Worm (Caenorhabditis elegans) whole organism, L2 larva: ENCODE data around the gene tbx-37.

ENCODE experiments used
- C34F6.9 ChIP-seq: fragments of 150-350 bp; optimal IDR thresholded peaks from 2 replicates; lab custom pipeline; 2014; ENCODE audit warnings: missing biosample characterization, missing genetic modification characterization
- F13H6.1 ChIP-seq: sonication (generic microtip); optimal IDR thresholded peaks from 2 replicates; lab custom pipeline; 2016; ENCODE audit warnings: missing genetic modification characterization, missing compliant biosample characterization
- R02D3.7 ChIP-seq: fragments of 150-350 bp; optimal IDR thresholded peaks from 2 replicates; lab custom pipeline; 2014; ENCODE audit warnings: missing biosample characterization, missing genetic modification characterization
- alr-1 ChIP-seq: fragments of 150-350 bp; optimal IDR thresholded peaks from 2 replicates; lab custom pipeline; 2014; ENCODE audit warnings: missing biosample characterization, missing genetic modification characterization
- aly-2 ChIP-seq: fragments of 150-350 bp; optimal IDR thresholded peaks from 2 replicates; lab custom pipeline; 2014; ENCODE audit warnings: missing biosample characterization, missing genetic modification characterization
- blmp-1 ChIP-seq: sonication (generic microtip); optimal IDR thresholded peaks from 2 replicates; lab custom pipeline; 2017; ENCODE audit warnings: missing genetic modification characterization, mild to moderate bottlenecking, missing compliant biosample characterization, antibody characterized with exemption, moderate library complexity; ENCODE audit not compliant: insufficient read depth
- crh-2 ChIP-seq: sonication (generic microtip); optimal IDR thresholded peaks from 2 replicates; lab custom pipeline; 2017; ENCODE audit warnings: missing biosample characterization, missing genetic modification characterization
- egl-27 ChIP-seq: sonication (generic microtip); optimal IDR thresholded peaks from 3 replicates; lab custom pipeline; 2017; ENCODE audit warnings: missing biosample characterization, missing genetic modification reagents, missing genetic modification characterization
- elt-3 ChIP-seq: sonication (generic microtip); optimal IDR thresholded peaks from 2 replicates; lab custom pipeline; 2017; ENCODE audit warnings: missing biosample characterization, missing genetic modification characterization
- fos-1 ChIP-seq: fragments of 150-350 bp; optimal IDR thresholded peaks from 2 replicates; lab custom pipeline; 2014; ENCODE audit warnings: missing biosample characterization, missing genetic modification characterization
- gmeb-1 ChIP-seq: fragments of 150-350 bp; optimal IDR thresholded peaks from 2 replicates; lab custom pipeline; 2014; ENCODE audit warnings: missing biosample characterization, missing genetic modification characterization
- lin-39 ChIP-seq: fragments of 150-350 bp; optimal IDR thresholded peaks from 2 replicates; lab custom pipeline; 2014; ENCODE audit warnings: missing biosample characterization, missing genetic modification reagents, missing genetic modification characterization
- lsy-2 ChIP-seq, 2 experiments: fragments of 150-350 bp in 1 of 2; sonication (generic microtip) in 1 of 2; optimal IDR thresholded peaks; 2 replicates each; lab custom pipeline; 2014 to 2017; ENCODE audit warnings: missing biosample characterization in 2 of 2, missing genetic modification characterization in 2 of 2
- mab-5 ChIP-seq: fragments of 150-350 bp; optimal IDR thresholded peaks from 2 replicates; lab custom pipeline; 2014; ENCODE audit warnings: missing biosample characterization, missing genetic modification characterization
- mdl-1 ChIP-seq, 2 experiments: fragments of 150-350 bp in 1 of 2; sonication (generic microtip) in 1 of 2; optimal IDR thresholded peaks; 2 replicates each; lab custom pipeline; 2017; ENCODE audit warnings: missing biosample characterization in 2 of 2, missing genetic modification characterization in 2 of 2
- nhr-11 ChIP-seq: fragments of 150-350 bp; optimal IDR thresholded peaks from 2 replicates; lab custom pipeline; 2014; ENCODE audit warnings: missing biosample characterization, missing genetic modification characterization
- nhr-21 ChIP-seq: fragments of 150-350 bp; optimal IDR thresholded peaks from 2 replicates; lab custom pipeline; 2014; ENCODE audit warnings: missing biosample characterization, missing genetic modification characterization
- nhr-237 ChIP-seq: fragments of 150-350 bp; optimal IDR thresholded peaks from 2 replicates; lab custom pipeline; 2014; ENCODE audit warnings: missing biosample characterization, missing genetic modification characterization
- nhr-25 ChIP-seq: fragments of 150-350 bp; sonication (generic microtip); optimal IDR thresholded peaks from 3 replicates; lab custom pipeline; 2014; ENCODE audit warnings: missing biosample characterization, missing genetic modification characterization
- nhr-6 ChIP-seq: fragments of 150-350 bp; optimal IDR thresholded peaks from 2 replicates; lab custom pipeline; 2014; ENCODE audit warnings: missing biosample characterization, missing genetic modification characterization
- nhr-77 ChIP-seq: fragments of 150-350 bp; optimal IDR thresholded peaks from 2 replicates; lab custom pipeline; 2014; ENCODE audit warnings: missing biosample characterization, missing genetic modification characterization
- peb-1 ChIP-seq: fragments of 150-350 bp; optimal IDR thresholded peaks from 2 replicates; lab custom pipeline; 2014; ENCODE audit warnings: missing biosample characterization, missing genetic modification characterization
- sma-3 ChIP-seq: sonication (generic microtip); optimal IDR thresholded peaks from 2 replicates; lab custom pipeline; 2016; ENCODE audit warnings: missing genetic modification reagents, missing genetic modification characterization, missing compliant biosample characterization
- sma-9 ChIP-seq, 2 experiments: fragments of 150-350 bp in 1 of 2; sonication (generic microtip) in 1 of 2; optimal IDR thresholded peaks; 2 replicates each; lab custom pipeline; 2014 to 2016; ENCODE audit warnings: missing genetic modification characterization in 2 of 2, mild to moderate bottlenecking in 1 of 2, missing biosample characterization in 1 of 2, missing compliant biosample characterization in 1 of 2, missing genetic modification reagents in 1 of 2, moderate library complexity in 1 of 2
- unc-62 ChIP-seq: fragments of 150-350 bp; optimal IDR thresholded peaks from 2 replicates; lab custom pipeline; 2014; ENCODE audit warnings: missing biosample characterization, missing genetic modification reagents, missing genetic modification characterization
- zag-1 ChIP-seq: fragments of 150-350 bp; optimal IDR thresholded peaks from 2 replicates; lab custom pipeline; 2014; ENCODE audit warnings: missing biosample characterization, missing genetic modification characterization
- ztf-1 ChIP-seq: fragments of 200-800 bp; sonication (Bioruptor generic); conservative IDR thresholded peaks from 2 replicates; pipeline ENCODE4 v1.3.6; 2022; ENCODE audit warnings: missing genetic modification characterization, missing compliant biosample characterization
- ztf-4 ChIP-seq: fragments of 150-350 bp; optimal IDR thresholded peaks from 2 replicates; lab custom pipeline; 2014; ENCODE audit warnings: missing biosample characterization, missing genetic modification characterization

The tbx-37 gene

DNA sequence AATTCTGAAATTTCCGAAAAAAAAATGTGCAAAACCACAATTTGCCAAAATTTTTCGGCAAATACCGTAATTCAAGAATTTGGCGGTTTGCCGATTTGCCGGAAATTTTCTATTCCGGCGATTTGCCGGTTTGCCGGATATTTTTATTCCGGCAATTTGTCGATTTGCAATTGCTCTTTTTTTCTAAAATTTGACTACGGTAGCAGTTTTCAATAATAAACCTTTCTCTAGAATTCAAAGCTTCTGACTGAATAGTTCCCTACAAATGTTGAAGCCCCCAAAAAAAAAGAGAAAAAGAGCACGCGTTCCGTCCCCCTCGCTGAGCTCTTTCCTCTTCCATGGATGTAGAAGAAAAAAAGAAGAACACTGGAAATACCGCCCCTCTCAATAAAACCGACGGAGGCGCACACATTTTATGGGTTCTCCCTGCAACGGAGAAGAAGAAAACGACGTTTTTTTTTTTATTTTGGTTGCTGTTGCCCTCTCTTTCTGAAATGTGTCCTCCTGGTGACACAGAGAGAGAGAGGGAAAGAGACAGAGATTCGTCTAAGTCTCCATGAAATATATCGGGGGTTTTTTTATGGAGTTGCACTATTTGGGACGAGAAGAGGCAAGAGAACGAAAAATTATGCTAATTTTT, 25.9 kb downstream of the tbx-37 start:
- no peak for TF ChIP-seq sma-3
- TF ChIP-seq sma-9 (GFP tag; optimal IDR thresholded peaks at IDR 0.05; lab: Kevin White, UChicago), result peak; percentile 7
- no peak for TF ChIP-seq sma-9 (tag; optimal IDR thresholded peaks at IDR 0.05; lab: Kevin White, UChicago)
- no peak for TF ChIP-seq nhr-6 (tag; lab: Kevin White, UChicago)
- no peak for TF ChIP-seq aly-2 (tag; lab: Kevin White, UChicago)
- TF ChIP-seq C34F6.9 (tag; lab: Kevin White, UChicago), result peak; percentile 7
- no peak for TF ChIP-seq F13H6.1 (tag; lab: Kevin White, UChicago)
- TF ChIP-seq ztf-4 (tag; lab: Kevin White, UChicago), result no peak
- TF ChIP-seq zag-1 (tag; lab: Kevin White, UChicago), result peak; percentile 11
- TF ChIP-seq lsy-2 (tag; optimal IDR thresholded peaks at IDR 0.05; lab: Kevin White, UChicago), result peak in 1 of 2 experiments; percentile 37

ce11 chrIII:11197327-11197726, 29.6 kb downstream of the tbx-37 start:
- TF ChIP-seq fos-1 (tag; lab: Kevin White, UChicago) (peak; percentile 20), peb-1 (tag; lab: Kevin White, UChicago) (no peak)

DNA sequence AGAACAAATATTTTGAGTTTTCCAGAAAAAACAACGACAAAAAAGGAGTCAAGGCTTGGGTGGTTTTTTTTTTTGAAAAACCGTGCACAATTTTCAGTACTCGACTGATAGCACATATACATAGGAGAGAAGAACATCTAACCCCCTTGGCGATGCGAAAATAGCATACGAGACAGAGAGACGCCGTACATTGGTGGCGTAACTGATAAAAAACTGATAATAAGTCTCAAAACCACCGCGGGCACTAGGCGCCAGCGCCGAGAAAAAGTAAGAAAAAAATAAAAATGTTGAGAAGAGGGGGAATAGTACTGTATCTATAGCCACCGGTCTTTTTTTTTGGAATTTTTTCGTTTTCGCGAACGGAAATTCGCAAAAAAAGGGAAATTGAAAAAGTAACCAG, 31.4 kb downstream of the tbx-37 start:
- TF ChIP-seq sma-9 (GFP tag; optimal IDR thresholded peaks at IDR 0.05; lab: Kevin White, UChicago) (peak; percentile 12), sma-9 (tag; optimal IDR thresholded peaks at IDR 0.05; lab: Kevin White, UChicago) (no peak), ztf-1 (GFP tag; lab: Robert Waterston, UW) (no peak)

ce11 chrIII:11195140-11195539, 31.8 kb downstream of the tbx-37 start, which contains the start of gene tra-1:
tra-1 (minus strand) TSS chrIII:11195201.
- no peak for TF ChIP-seq sma-9 (GFP tag; optimal IDR thresholded peaks at IDR 0.05; lab: Kevin White, UChicago)
- TF ChIP-seq sma-9 (tag; optimal IDR thresholded peaks at IDR 0.05; lab: Kevin White, UChicago), result no peak
- no peak for TF ChIP-seq elt-3 (tag; lab: Kevin White, UChicago)
- no peak for TF ChIP-seq nhr-21 (tag; lab: Kevin White, UChicago)
- TF ChIP-seq egl-27 (tag; lab: Kevin White, UChicago), result no peak
- no peak for TF ChIP-seq mab-5 (tag; lab: Kevin White, UChicago)
- TF ChIP-seq ztf-1 (GFP tag; lab: Robert Waterston, UW), result no peak
- TF ChIP-seq unc-62, result no peak
- no peak for TF ChIP-seq mdl-1 (tag; optimal IDR thresholded peaks at IDR 0.05; lab: Kevin White, UChicago)

DNA sequence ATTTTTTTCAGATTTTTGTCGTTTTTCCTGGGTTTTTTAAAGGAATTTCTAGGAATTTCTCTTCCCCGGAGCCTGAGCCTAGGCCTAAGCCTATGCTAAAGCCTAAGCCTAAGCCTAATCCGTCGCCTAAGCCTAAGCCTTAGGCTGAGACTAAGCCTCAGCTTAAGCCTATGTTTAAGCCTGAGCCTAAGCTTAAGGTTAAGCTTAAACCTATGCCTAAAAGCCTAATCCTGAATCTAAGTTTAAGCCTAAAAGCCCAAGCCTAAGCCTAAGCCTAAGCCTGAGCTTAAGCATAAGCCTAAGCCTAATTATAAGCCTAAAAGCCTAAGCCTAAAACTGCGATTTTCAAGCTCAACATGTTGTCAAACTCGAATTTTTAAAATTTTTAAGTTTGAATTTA, 32.8 kb downstream of the tbx-37 start:
- no peak for TF ChIP-seq sma-3
- no peak for TF ChIP-seq nhr-77 (tag; lab: Kevin White, UChicago)
- no peak for TF ChIP-seq nhr-21 (tag; lab: Kevin White, UChicago)
- no peak for TF ChIP-seq peb-1 (tag; lab: Kevin White, UChicago)
- no peak for TF ChIP-seq F13H6.1 (tag; lab: Kevin White, UChicago)
- no peak for TF ChIP-seq R02D3.7
- no peak for TF ChIP-seq lin-39
- TF ChIP-seq elt-3 (tag; lab: Kevin White, UChicago), result no peak
- TF ChIP-seq aly-2 (tag; lab: Kevin White, UChicago), result no peak
- TF ChIP-seq nhr-25 (tag; lab: Kevin White, UChicago), result no peak
- no peak for TF ChIP-seq blmp-1
- TF ChIP-seq alr-1 (tag; lab: Kevin White, UChicago), result no peak
- TF ChIP-seq crh-2 (tag; lab: Kevin White, UChicago), result no peak
- no peak for TF ChIP-seq gmeb-1 (tag; lab: Kevin White, UChicago)
- TF ChIP-seq ztf-1 (GFP tag; lab: Robert Waterston, UW), result no peak
- no peak for TF ChIP-seq unc-62
- TF ChIP-seq nhr-11, result no peak
- no peak for TF ChIP-seq nhr-237 (tag; lab: Kevin White, UChicago)
- TF ChIP-seq, all 48 proteins: peak for 0

ce11 chrIII:11193251-11193650, 33.7 kb downstream of the tbx-37 start:
- TF ChIP-seq fos-1 (tag; lab: Kevin White, UChicago) (peak; percentile 21), nhr-237 (tag; lab: Kevin White, UChicago) (no peak), crh-2 (tag; lab: Kevin White, UChicago) (peak; percentile 28), sma-3 (no peak), ztf-1 (GFP tag; lab: Robert Waterston, UW) (no peak), blmp-1 (no peak)
